Comparison of ENCODE assay signal across 5 worm cellular contexts in genomic region chrX:9927993-9928392, ce11.
TF ChIP-seq lines count a peak whose summit lies in the region.

No protein-coding gene starts in this region.

TF ChIP-seq in whole organism, L1 larva, 84 proteins besides CTCF, POLR2A, EP300 and RAD21 (continues in another document):
- TF ChIP-seq nhr-47 (tag; optimal IDR thresholded peaks at IDR 0.05; lab: Kevin White, UChicago), result peak; percentile 57
- TF ChIP-seq tlp-1 (tag; optimal IDR thresholded peaks at IDR 0.05; lab: Kevin White, UChicago), result no peak
- TF ChIP-seq unc-130 (tag; optimal IDR thresholded peaks at IDR 0.05; lab: Kevin White, UChicago), result no peak
- TF ChIP-seq nhr-76 (tag; optimal IDR thresholded peaks at IDR 0.05; lab: Kevin White, UChicago), result no peak
- TF ChIP-seq dpl-1 (GFP tag; optimal IDR thresholded peaks at IDR 0.05; lab: Kevin White, UChicago), result no peak
- TF ChIP-seq skn-1 (tag; optimal IDR thresholded peaks at IDR 0.05; lab: Kevin White, UChicago), result no peak
- no peak for TF ChIP-seq lin-15B (tag; optimal IDR thresholded peaks at IDR 0.05; lab: Kevin White, UChicago)
- no peak for TF ChIP-seq pag-3 (tag; optimal IDR thresholded peaks at IDR 0.05; lab: Kevin White, UChicago; ENCODE audit: borderline replicate concordance, insufficient read depth)
- no peak for TF ChIP-seq elt-2 (tag; optimal IDR thresholded peaks at IDR 0.05; lab: Kevin White, UChicago)
- no peak for TF ChIP-seq hlh-4 (tag; optimal IDR thresholded peaks at IDR 0.05; lab: Kevin White, UChicago)
- TF ChIP-seq sup-37 (GFP tag; optimal IDR thresholded peaks at IDR 0.05; lab: Kevin White, UChicago), result no peak
- no peak for TF ChIP-seq blmp-1 (tag; optimal IDR thresholded peaks at IDR 0.05; lab: Kevin White, UChicago)
- no peak for TF ChIP-seq unc-86 (tag; optimal IDR thresholded peaks at IDR 0.05; lab: Kevin White, UChicago)
- no peak for TF ChIP-seq ces-1 (GFP tag; optimal IDR thresholded peaks at IDR 0.05; lab: Kevin White, UChicago)
- TF ChIP-seq ceh-63 (GFP tag; optimal IDR thresholded peaks at IDR 0.05; lab: Kevin White, UChicago), result no peak
- peak; percentile 10 for TF ChIP-seq nhr-11 (tag; optimal IDR thresholded peaks at IDR 0.05; lab: Kevin White, UChicago)
- no peak for TF ChIP-seq grh-1 (GFP tag; IDR thresholded peaks at IDR 0.05; lab: Robert Waterston, UW)
- TF ChIP-seq mef-2 (tag; optimal IDR thresholded peaks at IDR 0.05; lab: Kevin White, UChicago), result no peak
- peak; percentile 62 for TF ChIP-seq nhr-71 (tag; optimal IDR thresholded peaks at IDR 0.05; lab: Kevin White, UChicago)

TF ChIP-seq in whole organism, L2 larva, 48 proteins besides CTCF, POLR2A, EP300 and RAD21:
- TF ChIP-seq C34F6.9 (tag; optimal IDR thresholded peaks at IDR 0.05; lab: Kevin White, UChicago) (peak; percentile 30), nhr-25 (tag; optimal IDR thresholded peaks at IDR 0.05; lab: Kevin White, UChicago) (no peak), nhr-21 (tag; optimal IDR thresholded peaks at IDR 0.05; lab: Kevin White, UChicago) (peak; percentile 29), lin-13 (GFP tag; optimal IDR thresholded peaks at IDR 0.05; lab: Kevin White, UChicago) (no peak), nhr-11 (tag; optimal IDR thresholded peaks at IDR 0.05; lab: Kevin White, UChicago) (no peak), unc-39 (tag; optimal IDR thresholded peaks at IDR 0.05; lab: Kevin White, UChicago) (no peak), sma-9 (GFP tag; optimal IDR thresholded peaks at IDR 0.05; lab: Kevin White, UChicago) (no peak), sma-9 (tag; optimal IDR thresholded peaks at IDR 0.05; lab: Kevin White, UChicago) (no peak)

TF ChIP-seq in whole organism, L3 larva, 47 proteins besides CTCF, POLR2A, EP300 and RAD21:
- TF ChIP-seq elt-2 (tag; optimal IDR thresholded peaks at IDR 0.05; lab: Kevin White, UChicago), result no peak
- no peak for TF ChIP-seq mml-1 (tag; optimal IDR thresholded peaks at IDR 0.05; lab: Kevin White, UChicago)
- no peak for TF ChIP-seq ztf-11 (tag; optimal IDR thresholded peaks at IDR 0.05; lab: Kevin White, UChicago)
- no peak for TF ChIP-seq lsy-12 (tag; optimal IDR thresholded peaks at IDR 0.05; lab: Kevin White, UChicago)
- TF ChIP-seq nhr-76 (tag; optimal IDR thresholded peaks at IDR 0.05; lab: Kevin White, UChicago), result no peak
- TF ChIP-seq mdl-1 (tag; optimal IDR thresholded peaks at IDR 0.05; lab: Kevin White, UChicago), result no peak
- peak; percentile 3 for TF ChIP-seq skn-1 (tag; optimal IDR thresholded peaks at IDR 0.05; lab: Kevin White, UChicago)
- TF ChIP-seq elt-3 (tag; optimal IDR thresholded peaks at IDR 0.05; lab: Kevin White, UChicago), result no peak

TF ChIP-seq in whole organism, L4 larva, 104 proteins besides CTCF, POLR2A, EP300 and RAD21:
- TF ChIP-seq fos-1 (tag; optimal IDR thresholded peaks at IDR 0.05; lab: Kevin White, UChicago), result no peak
- no peak for TF ChIP-seq mdt-29 (GFP tag; IDR thresholded peaks at IDR 0.05; lab: Robert Waterston, UW)
- no peak for TF ChIP-seq nhr-111 (GFP tag; optimal IDR thresholded peaks at IDR 0.05; lab: Kevin White, UChicago)
- peak; percentile 34 for TF ChIP-seq hlh-30 (tag; optimal IDR thresholded peaks at IDR 0.05; lab: Kevin White, UChicago; ENCODE audit: insufficient read depth)
- TF ChIP-seq Y75B8A.6 (GFP tag; IDR thresholded peaks at IDR 0.05; lab: Robert Waterston, UW), result no peak
- peak; percentile 36 for TF ChIP-seq aha-1 (tag; lab: Kevin White, UChicago)
- TF ChIP-seq unc-130 (GFP tag; optimal IDR thresholded peaks at IDR 0.05; lab: Kevin White, UChicago), result no peak
- TF ChIP-seq ceh-32 (tag; optimal IDR thresholded peaks at IDR 0.05; lab: Kevin White, UChicago; ENCODE audit: poor library complexity), result no peak
- TF ChIP-seq nhr-11 (tag; optimal IDR thresholded peaks at IDR 0.05; lab: Kevin White, UChicago), result peak; percentile 22

TF ChIP-seq in whole organism, late embryonic, 69 proteins besides CTCF, POLR2A, EP300 and RAD21:
- TF ChIP-seq hlh-30 (tag; optimal IDR thresholded peaks at IDR 0.05; lab: Kevin White, UChicago; ENCODE audit: insufficient read depth), result peak; percentile 54
- no peak for TF ChIP-seq ztf-16 (tag; optimal IDR thresholded peaks at IDR 0.05; lab: Kevin White, UChicago)

Comparison
In these comparisons a context has a peak if more than half of its experiments do, and no peak if none do; other contexts are left out.
1. Of the 29 proteins assayed by ChIP-seq in both whole organism, L4 larva and whole organism, L1 larva: peak only in whole organism, L4 larva: aha-1; only in whole organism, L1 larva: fkh-10; in both: nhr-11; in neither: 26.